Worm (Caenorhabditis elegans): ENCODE data around the gene K11C4.1.

Gene K11C4.1

DNA sequence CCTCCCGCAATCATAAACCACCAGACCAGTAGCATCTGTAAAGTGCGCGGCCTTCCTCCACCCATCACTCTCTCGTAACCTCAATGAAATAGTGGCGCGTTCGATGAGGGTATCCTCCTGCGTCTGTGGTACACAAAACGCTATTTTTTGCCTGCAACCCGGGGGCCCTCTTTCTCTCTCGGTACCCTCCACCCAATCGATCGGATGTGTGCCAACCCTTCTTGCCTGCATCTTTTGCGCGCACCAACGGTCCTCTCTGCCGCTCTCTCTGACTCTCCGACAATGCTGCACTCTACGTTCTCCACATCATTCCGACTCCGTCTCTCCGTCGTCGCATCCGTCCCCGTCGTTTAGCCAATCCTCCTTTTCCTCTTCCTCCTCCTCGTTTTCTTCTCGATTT is 17.3 kb upstream of the K11C4.1 start (continued):
- TF ChIP-seq pros-1 (tag; optimal IDR thresholded peaks at IDR 0.05) (peak; percentile 98), K02D7.2 (tag; optimal IDR thresholded peaks at IDR 0.05) (no peak), npax-4 (tag; optimal IDR thresholded peaks at IDR 0.05) (no peak), hlh-30 (tag; optimal IDR thresholded peaks at IDR 0.05; ENCODE audit: insufficient read depth) (peak; percentile 50), syd-9 (tag; optimal IDR thresholded peaks at IDR 0.05) (peak; percentile 89), ceh-30 (tag; optimal IDR thresholded peaks at IDR 0.05) (no peak), sox-2 (GFP tag; IDR thresholded peaks at IDR 0.05) (no peak), hlh-8 (tag; optimal IDR thresholded peaks at IDR 0.05) (peak; percentile 59), elt-2 (tag; optimal IDR thresholded peaks at IDR 0.05) (no peak), hlh-13 (GFP tag; optimal IDR thresholded peaks at IDR 0.05) (no peak), fkh-6 (tag; optimal IDR thresholded peaks at IDR 0.05) (no peak), odd-2 (tag; optimal IDR thresholded peaks at IDR 0.05) (no peak), ceh-9 (tag; optimal IDR thresholded peaks at IDR 0.05) (no peak), zip-5 (tag; optimal IDR thresholded peaks at IDR 0.05) (peak; percentile 5), ceh-18 (tag; optimal IDR thresholded peaks at IDR 0.05) (peak; percentile 89), tbx-7 (tag; optimal IDR thresholded peaks at IDR 0.05) (no peak), sox-4 (tag; optimal IDR thresholded peaks at IDR 0.05) (peak; percentile 8), ets-4 (tag; optimal IDR thresholded peaks at IDR 0.05) (peak; percentile 3), dve-1 (tag; optimal IDR thresholded peaks at IDR 0.05) (peak; percentile 26), ceh-48 (tag; optimal IDR thresholded peaks at IDR 0.05) (peak; percentile 87), lim-6 (tag; optimal IDR thresholded peaks at IDR 0.05) (peak; percentile 59), fax-1 (tag; optimal IDR thresholded peaks at IDR 0.05) (peak; percentile 40), C08G9.2 (tag; optimal IDR thresholded peaks at IDR 0.05) (peak; percentile 54), gmeb-2 (tag; optimal IDR thresholded peaks at IDR 0.05) (peak; percentile 13), ceh-2 (tag; optimal IDR thresholded peaks at IDR 0.05) (peak; percentile 64), F13H6.1 (tag; optimal IDR thresholded peaks at IDR 0.05) (peak; percentile 71), mec-3 (tag; optimal IDR thresholded peaks at IDR 0.05; ENCODE audit: borderline replicate concordance) (peak; percentile 40), pag-3 (tag; optimal IDR thresholded peaks at IDR 0.05; ENCODE audit: borderline replicate concordance) (no peak), madf-2 (tag; optimal IDR thresholded peaks at IDR 0.05) (peak; percentile 59), C38D4.7 (GFP tag; optimal IDR thresholded peaks at IDR 0.05) (no peak), Y22D7AL.16 (tag; optimal IDR thresholded peaks at IDR 0.05) (no peak), nhr-232 (tag; optimal IDR thresholded peaks at IDR 0.05) (no peak), T23F11.4 (GFP tag; optimal IDR thresholded peaks at IDR 0.05) (no peak), eyg-1 (tag; optimal IDR thresholded peaks at IDR 0.05) (peak; percentile 33), sdc-2 (tag; optimal IDR thresholded peaks at IDR 0.05) (peak; percentile 66), K09A11.1 (tag; optimal IDR thresholded peaks at IDR 0.05; ENCODE audit: insufficient read depth) (no peak), unc-3 (GFP tag; conservative IDR thresholded peaks at IDR 0.05) (no peak), unc-3 (tag; optimal IDR thresholded peaks at IDR 0.05) (no peak), pha-4 (tag; optimal IDR thresholded peaks at IDR 0.05) (no peak), nhr-11 (tag; optimal IDR thresholded peaks at IDR 0.05) (no peak), unc-86 (tag; optimal IDR thresholded peaks at IDR 0.05) (peak; percentile 44), pha-2 (tag; optimal IDR thresholded peaks at IDR 0.05) (no peak), rnt-1 (tag; optimal IDR thresholded peaks at IDR 0.05) (peak; percentile 89), hlh-6 (tag; optimal IDR thresholded peaks at IDR 0.05) (peak; percentile 86), ref-2 (tag; optimal IDR thresholded peaks at IDR 0.05) (peak; percentile 85), ceh-45 (GFP tag; IDR thresholded peaks at IDR 0.05) (no peak), unc-55 (GFP tag; optimal IDR thresholded peaks at IDR 0.05) (peak; percentile 82), ahr-1 (tag; optimal IDR thresholded peaks at IDR 0.05) (peak; percentile 2), pax-1 (tag; optimal IDR thresholded peaks at IDR 0.05) (peak; percentile 35), ceh-14 (tag; optimal IDR thresholded peaks at IDR 0.05) (peak; percentile 80)

Measured in whole organism, late embryonic.